Fruit fly (Drosophila melanogaster) whole organism, adult: ENCODE data around the gene Gr8a.

Experiments used
- CG11617 ChIP-seq: fragments of 200-800 bp; sonication (Bioruptor generic); optimal IDR thresholded peaks from 2 replicates; lab custom pipeline; 2017; ENCODE audit warnings: mild to moderate bottlenecking, missing biosample characterization, missing genetic modification reagents, missing genetic modification characterization
- CG12768 ChIP-seq: fragments of 200-800 bp; sonication (Bioruptor generic); optimal IDR thresholded peaks from 2 replicates; lab custom pipeline; 2017; ENCODE audit warnings: missing biosample characterization, missing genetic modification characterization, mild to moderate bottlenecking, moderate library complexity, missing genetic modification reagents
- CG14711 ChIP-seq: fragments of 200-800 bp; sonication (Bioruptor generic); optimal IDR thresholded peaks from 2 replicates; lab custom pipeline; 2018; ENCODE audit warnings: missing biosample characterization, mild to moderate bottlenecking, missing genetic modification characterization, moderate library complexity
- CG1620 ChIP-seq: fragments of 200-800 bp; sonication (Bioruptor generic); optimal IDR thresholded peaks from 2 replicates; lab custom pipeline; 2016; ENCODE audit warnings: missing biosample characterization, missing genetic modification characterization
- CG33017 ChIP-seq: fragments of 200-800 bp; sonication (Bioruptor generic); optimal IDR thresholded peaks from 2 replicates; lab custom pipeline; 2018; ENCODE audit warnings: missing biosample characterization, mild to moderate bottlenecking, missing genetic modification characterization, moderate library complexity
- CG5204 ChIP-seq: fragments of 200-800 bp; sonication (Bioruptor generic); optimal IDR thresholded peaks from 2 replicates; lab custom pipeline; 2016; ENCODE audit warnings: missing biosample characterization, missing genetic modification characterization
- CG7045 ChIP-seq: fragments of 200-800 bp; sonication (Bioruptor generic); optimal IDR thresholded peaks from 2 replicates; lab custom pipeline; 2017; ENCODE audit warnings: missing biosample characterization, mild to moderate bottlenecking, missing genetic modification characterization
- CG7101 ChIP-seq: fragments of 200-800 bp; sonication (Bioruptor generic); optimal IDR thresholded peaks from 2 replicates; lab custom pipeline; 2018; ENCODE audit warnings: missing biosample characterization, mild to moderate bottlenecking, missing genetic modification characterization, moderate library complexity
- Clk ChIP-seq: fragments of 200-800 bp; sonication (Bioruptor generic); optimal IDR thresholded peaks from 2 replicates; lab custom pipeline; 2017; ENCODE audit warnings: missing biosample characterization, missing genetic modification characterization
- Crg-1 ChIP-seq: fragments of 200-800 bp; sonication (Bioruptor generic); optimal IDR thresholded peaks from 2 replicates; lab custom pipeline; 2016; ENCODE audit warnings: missing biosample characterization, missing genetic modification characterization
- Hr96 ChIP-seq: fragments of 200-800 bp; sonication (Bioruptor generic); optimal IDR thresholded peaks from 2 replicates; lab custom pipeline; 2016; ENCODE audit warnings: missing biosample characterization, missing genetic modification characterization
- Mnt ChIP-seq: fragments of 200-800 bp; sonication (Bioruptor generic); optimal IDR thresholded peaks from 2 replicates; lab custom pipeline; 2016; ENCODE audit warnings: missing biosample characterization, mild to moderate bottlenecking, missing genetic modification characterization
- bab1 ChIP-seq: fragments of 200-800 bp; sonication (Bioruptor generic); optimal IDR thresholded peaks from 3 replicates; lab custom pipeline; 2019; ENCODE audit warnings: missing biosample characterization, mild to moderate bottlenecking, missing genetic modification characterization, moderate library complexity
- cic ChIP-seq: fragments of 200-800 bp; sonication (Bioruptor generic); optimal IDR thresholded peaks from 2 replicates; lab custom pipeline; 2017; ENCODE audit warnings: missing biosample characterization, mild to moderate bottlenecking, missing genetic modification characterization, moderate library complexity
- cnc ChIP-seq, 2 experiments: fragments of >200 bp; optimal IDR thresholded peaks; 2 replicates each; lab custom pipeline; 2017
- kay ChIP-seq: fragments of 200-800 bp; sonication (Bioruptor generic); peaks from one replicate; lab custom pipeline; 2016; ENCODE audit warnings: missing biosample characterization, missing genetic modification characterization, borderline replicate concordance
- ovo ChIP-seq: fragments of 200-800 bp; sonication (Bioruptor generic); optimal IDR thresholded peaks from 2 replicates; lab custom pipeline; 2016; ENCODE audit warnings: missing biosample characterization, missing genetic modification characterization
- pad ChIP-seq: fragments of 200-800 bp; sonication (Bioruptor generic); optimal IDR thresholded peaks from 3 replicates; lab custom pipeline; 2017; ENCODE audit warnings: missing biosample characterization, missing genetic modification characterization, mild to moderate bottlenecking, moderate library complexity, missing genetic modification reagents
- tj ChIP-seq: fragments of 200-800 bp; sonication (Bioruptor generic); optimal IDR thresholded peaks from 3 replicates; lab custom pipeline; 2017; ENCODE audit warnings: missing biosample characterization, mild to moderate bottlenecking, missing genetic modification characterization, moderate library complexity
- toe ChIP-seq: fragments of 200-800 bp; sonication (Bioruptor generic); optimal IDR thresholded peaks from 2 replicates; lab custom pipeline; 2016; ENCODE audit warnings: missing biosample characterization, missing genetic modification characterization

The Gr8a gene

DNA sequence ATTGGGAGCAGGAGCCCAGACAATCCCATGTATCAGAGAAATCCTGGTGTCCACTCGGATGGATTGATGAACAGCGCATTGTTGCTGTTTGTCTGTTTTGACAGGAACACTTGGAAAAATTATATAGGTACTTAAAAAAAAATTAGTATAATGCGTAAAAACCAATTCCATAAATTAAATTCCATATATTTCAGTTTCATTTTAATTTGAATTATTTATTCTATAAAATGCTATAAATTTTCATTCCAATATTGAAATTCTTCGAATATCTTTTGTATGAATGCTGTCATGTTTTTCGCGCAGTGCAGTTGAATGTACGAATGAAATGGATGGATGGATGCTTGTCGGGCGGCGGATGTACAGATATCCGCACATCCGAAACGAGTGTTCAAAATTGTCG is 16.1 kb upstream of the Gr8a start, which contains the start of gene SmydA-9:
Gene SmydA-9, minus strand, starts transcription at position 101 of the 400 bp plus-strand sequence.
- no peak for TF ChIP-seq CG5204 (GFP tag; lab: Kevin White, UChicago)
- TF ChIP-seq pad (GFP tag; lab: Kevin White, UChicago), result no peak
- no peak for TF ChIP-seq CG1620
- TF ChIP-seq CG33017 (tag; lab: Kevin White, UChicago), result no peak
- no peak for TF ChIP-seq Crg-1 (GFP tag; lab: Kevin White, UChicago)
- TF ChIP-seq CG7045 (GFP tag; lab: Kevin White, UChicago), result no peak
- no peak for TF ChIP-seq tj (GFP tag; lab: Kevin White, UChicago)
- no peak for TF ChIP-seq cnc (optimal IDR thresholded peaks at IDR 0.05; lab: Kevin White, UChicago)

- no peak for TF ChIP-seq CG7101
- no peak for TF ChIP-seq Hr96 (GFP tag; lab: Kevin White, UChicago)
- no peak for TF ChIP-seq kay
- TF ChIP-seq CG33017 (tag; lab: Kevin White, UChicago), result no peak
- TF ChIP-seq CG7045 (GFP tag; lab: Kevin White, UChicago), result no peak
- TF ChIP-seq Mnt (GFP tag; lab: Kevin White, UChicago), result no peak
- no peak for TF ChIP-seq Crg-1 (GFP tag; lab: Kevin White, UChicago)
- no peak for TF ChIP-seq bab1 (GFP tag; lab: Kevin White, UChicago)
- no peak for TF ChIP-seq CG5204 (GFP tag; lab: Kevin White, UChicago)
- TF ChIP-seq Clk, result no peak
Measured at dm6 chrX:9214576-9214975, 12.4 kb upstream of the Gr8a start, which contains the start of gene Obp8a. TSS of gene Obp8a (plus strand) at chrX:9214876.

DNA sequence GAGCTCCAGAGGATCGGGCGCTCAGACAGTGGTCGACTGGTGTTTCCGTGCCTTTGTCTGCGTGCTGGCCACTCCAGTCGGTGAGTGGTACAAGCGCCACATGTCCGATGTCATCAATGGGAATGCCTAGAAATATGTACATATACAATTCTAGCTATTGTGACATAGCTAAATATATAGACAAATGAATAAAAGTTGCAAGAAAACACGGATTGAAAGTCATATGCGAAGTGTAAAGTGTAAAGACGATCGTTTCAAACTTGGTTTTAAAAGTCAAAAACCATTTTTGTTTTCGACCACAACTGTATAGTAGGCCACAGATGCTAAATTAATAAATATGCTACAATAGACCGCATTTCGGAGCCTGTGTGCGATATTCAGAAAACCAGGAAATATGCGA is 11.5 kb upstream of the Gr8a start, which contains the start of gene CG15368:
Gene CG15368, plus strand, starts transcription at position 301 of the 400 bp plus-strand sequence.
- TF ChIP-seq pad (GFP tag; lab: Kevin White, UChicago) (no peak), CG11617 (no peak), toe (no peak), CG1620 (no peak), cic (GFP tag; lab: Kevin White, UChicago) (no peak), CG14711 (no peak), bab1 (GFP tag; lab: Kevin White, UChicago) (no peak), CG7101 (no peak), kay (no peak), CG12768 (no peak), CG33017 (tag; lab: Kevin White, UChicago) (no peak), cnc (optimal IDR thresholded peaks at IDR 0.05; lab: Kevin White, UChicago) (no peak), Clk (no peak), Mnt (GFP tag; lab: Kevin White, UChicago) (no peak), Hr96 (GFP tag; lab: Kevin White, UChicago) (no peak), tj (GFP tag; lab: Kevin White, UChicago) (no peak), CG7045 (GFP tag; lab: Kevin White, UChicago) (no peak)

DNA sequence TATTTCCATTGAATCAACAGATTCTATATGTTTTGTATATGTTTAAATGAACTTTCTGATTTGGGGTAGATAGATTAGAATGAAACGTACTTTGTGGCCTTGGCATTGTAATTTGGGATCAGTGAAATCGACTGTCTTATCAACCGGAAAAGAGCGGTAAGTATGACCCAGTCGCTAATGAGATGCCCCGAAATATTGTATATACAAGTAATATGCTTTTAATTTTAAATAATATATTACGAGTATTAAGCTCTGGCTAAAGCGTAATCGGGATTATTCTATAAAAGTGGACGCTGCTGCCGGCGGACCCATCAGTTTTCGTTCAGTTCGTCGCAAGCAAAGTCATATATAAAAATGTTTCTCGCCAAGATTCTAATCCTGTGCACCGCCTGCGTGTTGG is 10.4 kb upstream of the Gr8a start, which contains the start of gene CG15369:
Gene CG15369, plus strand, starts transcription at position 301 of the 400 bp plus-strand sequence.
- TF ChIP-seq Mnt (GFP tag; lab: Kevin White, UChicago), result no peak
- no peak for TF ChIP-seq CG7045 (GFP tag; lab: Kevin White, UChicago)
- TF ChIP-seq CG14711, result no peak
- no peak for TF ChIP-seq Hr96 (GFP tag; lab: Kevin White, UChicago)
- no peak for TF ChIP-seq CG12768
- TF ChIP-seq bab1 (GFP tag; lab: Kevin White, UChicago), result no peak
- TF ChIP-seq pad (GFP tag; lab: Kevin White, UChicago), result no peak
- no peak for TF ChIP-seq CG11617
- TF ChIP-seq Clk, result no peak

- TF ChIP-seq CG33017 (tag; lab: Kevin White, UChicago) (peak; percentile 9), tj (GFP tag; lab: Kevin White, UChicago) (no peak), bab1 (GFP tag; lab: Kevin White, UChicago) (peak; percentile 26)
Measured at dm6 chrX:9220434-9220833, 6.5 kb upstream of the Gr8a start.

DNA sequence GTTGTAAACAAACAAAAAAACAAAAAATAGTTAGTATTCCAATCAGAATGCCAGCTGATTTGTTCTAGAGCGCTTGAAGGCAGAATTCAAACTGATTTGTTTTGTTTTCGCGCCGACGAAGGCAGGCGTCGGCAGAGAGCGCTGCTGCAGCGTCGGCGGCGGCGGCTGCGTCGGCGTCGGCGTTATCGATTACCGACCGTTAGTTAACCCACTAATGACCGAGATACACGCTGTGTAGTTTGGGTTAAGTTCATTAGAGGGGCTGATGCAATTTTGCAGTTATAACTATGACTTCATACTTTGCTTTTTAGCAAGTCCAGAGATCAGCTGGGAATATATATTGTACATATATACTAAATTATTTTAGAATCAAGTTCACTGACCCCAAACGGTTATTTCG is 3.8 kb upstream of the Gr8a start, which contains the start of gene t:
Gene t, minus strand, starts transcription at position 76 of the 400 bp plus-strand sequence.
- TF ChIP-seq CG5204 (GFP tag; lab: Kevin White, UChicago) (peak; percentile 17), cnc (optimal IDR thresholded peaks at IDR 0.05; lab: Kevin White, UChicago) (no peak)

DNA sequence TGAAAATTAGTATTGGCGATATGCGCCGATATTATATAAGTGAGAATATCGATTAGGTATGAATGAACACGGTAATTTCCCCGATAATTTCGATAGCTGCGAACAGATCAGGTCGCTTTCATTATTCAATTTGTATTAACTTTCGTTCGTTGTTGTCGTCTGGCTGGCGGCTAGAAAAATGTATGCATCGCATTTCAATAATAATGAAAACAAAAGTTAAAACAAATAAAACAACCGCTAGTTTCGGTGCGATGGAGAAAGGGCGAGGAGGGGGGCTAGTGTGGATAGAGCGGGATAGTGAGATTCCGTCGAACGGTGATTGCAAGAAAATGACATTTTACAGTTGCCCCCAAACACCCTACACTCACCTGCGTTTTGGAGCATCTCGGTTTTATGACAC is 2.5 kb upstream of the Gr8a start:
- TF ChIP-seq ovo (GFP tag; lab: Kevin White, UChicago), result peak; percentile 30
- no peak for TF ChIP-seq tj (GFP tag; lab: Kevin White, UChicago)

- no peak for TF ChIP-seq tj (GFP tag; lab: Kevin White, UChicago)
Measured at dm6 chrX:9225137-9225536, 1.8 kb upstream of the Gr8a start, which contains the start of gene CG15370. TSS of gene CG15370 (plus strand) at chrX:9225437.
